Fruit fly (Drosophila melanogaster): ENCODE data around the gene CG7523.
A peak's percentile ranks its signal among the peaks of the same experiment; 100 is the strongest.

The CG7523 gene

dm6 chr3R:17699891-17700487, 29.3 kb upstream of the CG7523 start (continued):
- TF ChIP-seq CG14667 (GFP tag; IDR thresholded peaks at IDR 0.05) (no peak), kni (GFP tag; optimal IDR thresholded peaks at IDR 0.05) (no peak), tap (tag; optimal IDR thresholded peaks at IDR 0.05) (no peak), NfI (GFP tag; optimal IDR thresholded peaks at IDR 0.05) (no peak), CG13287 (GFP tag; IDR thresholded peaks at IDR 0.05; ENCODE audit: partially characterized antibody) (peak; percentile 13), sr (GFP tag; IDR thresholded peaks at IDR 0.05) (0 out of 3 replicates have a peak, but pooled peaks have one; percentile 7), CG7839 (tag; optimal IDR thresholded peaks at IDR 0.05) (no peak), HLH4C (GFP tag; IDR thresholded peaks at IDR 0.05; ENCODE audit: partially characterized antibody) (0 out of 3 replicates have a peak, but pooled peaks have one; percentile 10), CG9932 (GFP tag; IDR thresholded peaks at IDR 0.05) (no peak), CG4360 (GFP tag; IDR thresholded peaks at IDR 0.05) (peak; percentile 74; the same call in 1 of the 2 replicates), zen2 (GFP tag; IDR thresholded peaks at IDR 0.05; ENCODE audit: partially characterized antibody) (peak; percentile 12; the same call in 1 of the 3 replicates), CG5245 (GFP tag; optimal IDR thresholded peaks at IDR 0.05) (no peak), cg (GFP tag; optimal IDR thresholded peaks at IDR 0.05) (peak; percentile 74), amos (GFP tag; IDR thresholded peaks at IDR 0.05; ENCODE audit: partially characterized antibody) (peak; percentile 21; the same call in 1 of the 2 replicates), seq (GFP tag; IDR thresholded peaks at IDR 0.05) (no peak), gsb-n (tag; optimal IDR thresholded peaks at IDR 0.05) (no peak), CHES-1-like (GFP tag; optimal IDR thresholded peaks at IDR 0.05) (no peak), bab2 (GFP tag; optimal IDR thresholded peaks at IDR 0.05) (no peak), CG15479 (GFP tag; optimal IDR thresholded peaks at IDR 0.05) (no peak), Dref (GFP tag; IDR thresholded peaks at IDR 0.05) (0 out of 2 replicates have a peak, but pooled peaks have one; percentile 34), CG17186 (GFP tag; optimal IDR thresholded peaks at IDR 0.05) (no peak), sd (tag; optimal IDR thresholded peaks at IDR 0.05) (peak; percentile 73), Hey (tag; optimal IDR thresholded peaks at IDR 0.05) (peak; percentile 46), ind (GFP tag; optimal IDR thresholded peaks at IDR 0.05) (no peak), mirr (GFP tag; optimal IDR thresholded peaks at IDR 0.05) (peak; percentile 40), Gug (GFP tag; IDR thresholded peaks at IDR 0.05) (peak; percentile 95; the same call in 1 of the 4 replicates), E2f1 (GFP tag; IDR thresholded peaks at IDR 0.05) (no peak), nmo (GFP tag; optimal IDR thresholded peaks at IDR 0.05) (no peak), ERR (GFP tag; optimal IDR thresholded peaks at IDR 0.05) (peak; percentile 34)

DNA sequence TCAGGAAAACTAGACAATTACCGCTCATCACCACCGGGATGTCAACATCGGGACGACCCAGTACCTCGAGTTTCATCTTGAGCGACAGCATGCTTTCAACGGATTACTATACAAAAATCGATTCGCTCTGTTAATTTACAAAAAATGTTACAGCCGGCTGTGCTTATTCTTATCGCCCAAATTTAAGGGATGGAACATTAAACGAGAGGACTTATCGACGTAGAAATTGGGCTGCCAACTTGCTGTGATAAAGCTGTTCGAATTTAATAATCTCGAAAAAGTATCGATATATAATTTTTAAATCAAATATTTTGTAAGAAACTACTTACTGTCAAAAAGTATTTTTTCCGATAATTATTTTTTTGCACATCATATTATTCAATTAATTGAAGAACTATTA, 16.2 kb upstream of the CG7523 start, which contains the start of gene CG31249:
Gene CG31249, minus strand, starts transcription at position 197 of the 400 bp plus-strand sequence.
- TF ChIP-seq stwl (tag; optimal IDR thresholded peaks at IDR 0.05): peak; percentile 79
- no peak for TF ChIP-seq kay (GFP tag; optimal IDR thresholded peaks at IDR 0.05)
- peak; percentile 90 for TF ChIP-seq CG7928 (GFP tag; optimal IDR thresholded peaks at IDR 0.05)
- TF ChIP-seq CG1792 (GFP tag; optimal IDR thresholded peaks at IDR 0.05): no peak
- TF ChIP-seq HLH4C (GFP tag; IDR thresholded peaks at IDR 0.05; ENCODE audit: partially characterized antibody): peak; percentile 69
- no peak for TF ChIP-seq en (GFP tag; optimal IDR thresholded peaks at IDR 0.05)
- TF ChIP-seq CG2120 (GFP tag; optimal IDR thresholded peaks at IDR 0.05): peak; percentile 54
- peak; percentile 87 for TF ChIP-seq CG13287 (GFP tag; IDR thresholded peaks at IDR 0.05; ENCODE audit: partially characterized antibody)
- no peak for TF ChIP-seq CG30403 (GFP tag; optimal IDR thresholded peaks at IDR 0.05)
- no peak for TF ChIP-seq MTF-1 (GFP tag; optimal IDR thresholded peaks at IDR 0.05; ENCODE audit: borderline replicate concordance)
- peak; percentile 15 for TF ChIP-seq CG10267 (tag; optimal IDR thresholded peaks at IDR 0.05)
- TF ChIP-seq CG8089 (GFP tag; optimal IDR thresholded peaks at IDR 0.05): no peak
- no peak for TF ChIP-seq TFAM (GFP tag; optimal IDR thresholded peaks at IDR 0.05)
- peak; percentile 18 for TF ChIP-seq gfzf (GFP tag; optimal IDR thresholded peaks at IDR 0.05)
- peak; percentile 79 for TF ChIP-seq row (GFP tag; IDR thresholded peaks at IDR 0.05)
- no peak for TF ChIP-seq CG10366 (GFP tag; IDR thresholded peaks at IDR 0.05)
- peak; percentile 27; the same call in 1 of the 3 replicates for TF ChIP-seq Dbx (GFP tag; IDR thresholded peaks at IDR 0.05)
- peak; percentile 65 for TF ChIP-seq CG16813 (GFP tag; IDR thresholded peaks at IDR 0.05; ENCODE audit: partially characterized antibody)
- peak; percentile 12 for TF ChIP-seq Myb (GFP tag; optimal IDR thresholded peaks at IDR 0.05)
- TF ChIP-seq cwo (GFP tag; optimal IDR thresholded peaks at IDR 0.05): no peak
- no peak for TF ChIP-seq CHES-1-like (GFP tag; optimal IDR thresholded peaks at IDR 0.05)
- no peak for TF ChIP-seq CG10209 (GFP tag; optimal IDR thresholded peaks at IDR 0.05)
- TF ChIP-seq nom (GFP tag; optimal IDR thresholded peaks at IDR 0.05): no peak
